Fruit fly (Drosophila melanogaster) whole organism, embryonic: ENCODE results near the gene Pgd.
A peak's percentile ranks its signal among the peaks of the same experiment; 100 is the strongest.

Experiments used
- ATbp ChIP-seq: fragments of 200-800 bp; sonication (Bioruptor generic); optimal IDR thresholded peaks from 2 replicates; lab custom pipeline; 2017; ENCODE audit warnings: missing biosample characterization, mild to moderate bottlenecking, missing genetic modification characterization, missing genetic modification reagents
- Antp ChIP-seq: fragments of 200-800 bp; sonication (Bioruptor generic); optimal IDR thresholded peaks from 3 replicates; lab custom pipeline; 2016; ENCODE audit warnings: missing biosample characterization, missing genetic modification characterization
- BtbVII ChIP-seq: fragments of 200-800 bp; sonication (Bioruptor generic); optimal IDR thresholded peaks from 3 replicates; lab custom pipeline; 2017; ENCODE audit warnings: missing biosample characterization, mild to moderate bottlenecking, missing genetic modification characterization
- CG10366 ChIP-seq: fragments of 200-800 bp; sonication (Bioruptor generic); IDR thresholded peaks from 2 replicates; pipeline ENCODE4 v1.3.6; 2022; ENCODE audit warnings: missing biosample characterization, missing genetic modification characterization
- CG10462 ChIP-seq: fragments of 200-800 bp; sonication (Bioruptor generic); optimal IDR thresholded peaks from 2 replicates; lab custom pipeline; 2016; ENCODE audit warnings: missing biosample characterization, missing genetic modification characterization
- CG13424 ChIP-seq: fragments of 200-800 bp; sonication (Bioruptor generic); optimal IDR thresholded peaks from 2 replicates; lab custom pipeline; 2019; ENCODE audit warnings: missing biosample characterization, mild to moderate bottlenecking, missing genetic modification characterization, moderate library complexity
- CG15601 ChIP-seq: fragments of 200-800 bp; sonication (Bioruptor generic); optimal IDR thresholded peaks from 3 replicates; lab custom pipeline; 2019; ENCODE audit warnings: missing biosample characterization, mild to moderate bottlenecking, missing genetic modification characterization, moderate library complexity
- CG1647 ChIP-seq: fragments of 200-800 bp; sonication (Bioruptor generic); optimal IDR thresholded peaks from 3 replicates; lab custom pipeline; 2016; ENCODE audit warnings: missing biosample characterization, missing genetic modification characterization
- CG17359 ChIP-seq: fragments of 200-800 bp; sonication (Bioruptor generic); optimal IDR thresholded peaks from 3 replicates; lab custom pipeline; 2018; ENCODE audit warnings: missing biosample characterization, mild to moderate bottlenecking, missing genetic modification characterization, moderate library complexity
- CG17802 ChIP-seq: fragments of 200-800 bp; sonication (Bioruptor generic); optimal IDR thresholded peaks from 2 replicates; lab custom pipeline; 2018; ENCODE audit warnings: missing biosample characterization, mild to moderate bottlenecking, missing genetic modification characterization, moderate library complexity
- CG3726 ChIP-seq: fragments of 200-800 bp; sonication (Bioruptor generic); IDR thresholded peaks from 3 replicates; pipeline ENCODE4, ENCODE4 v1.3.6; 2022; ENCODE audit warnings: missing biosample characterization, missing genetic modification characterization
- CG3995 ChIP-seq: fragments of 200-800 bp; sonication (Bioruptor generic); optimal IDR thresholded peaks from 3 replicates; lab custom pipeline; 2016; ENCODE audit warnings: missing biosample characterization, missing genetic modification characterization
- CG4617 ChIP-seq: fragments of 200-800 bp; sonication (Bioruptor generic); optimal IDR thresholded peaks from 3 replicates; lab custom pipeline; 2016; ENCODE audit warnings: missing biosample characterization, missing genetic modification characterization, borderline replicate concordance
- CG4854 ChIP-seq: fragments of 200-800 bp; sonication (Bioruptor generic); optimal IDR thresholded peaks from 2 replicates; lab custom pipeline; 2016; ENCODE audit warnings: missing biosample characterization, missing genetic modification characterization, inconsistent platforms
- CG5245 ChIP-seq: fragments of 200-800 bp; sonication (Bioruptor generic); optimal IDR thresholded peaks from 3 replicates; lab custom pipeline; 2016; ENCODE audit warnings: missing biosample characterization, missing genetic modification characterization
- CG7372 ChIP-seq: fragments of 200-800 bp; sonication (Bioruptor generic); IDR thresholded peaks from 2 replicates; pipeline ENCODE4 v1.3.6; 2022; ENCODE audit warnings: missing biosample characterization, missing genetic modification characterization
- CG8281 ChIP-seq: fragments of 200-800 bp; sonication (Bioruptor generic); optimal IDR thresholded peaks from 2 replicates; lab custom pipeline; 2018; ENCODE audit warnings: missing biosample characterization, mild to moderate bottlenecking, missing genetic modification characterization, moderate library complexity
- Hr39 ChIP-seq: fragments of >200 bp; optimal IDR thresholded peaks from 2 replicates; lab custom pipeline; 2017
- Hr51 ChIP-seq, 2 experiments: fragments of 200-800 bp; sonication (Bioruptor generic); optimal IDR thresholded peaks; 2 replicates in 1 of 2; 3 replicates in 1 of 2; lab custom pipeline; 2016 to 2018; ENCODE audit warnings: missing biosample characterization in 2 of 2, missing genetic modification characterization in 2 of 2, mild to moderate bottlenecking in 1 of 2, moderate library complexity in 1 of 2
- Lhr ChIP-seq: fragments of 200-800 bp; sonication (Bioruptor generic); optimal IDR thresholded peaks from 3 replicates; lab custom pipeline; 2017; ENCODE audit warnings: mild to moderate bottlenecking, missing biosample characterization, missing genetic modification reagents, missing genetic modification characterization
- MESR4 ChIP-seq: fragments of 200-800 bp; sonication (Bioruptor generic); optimal IDR thresholded peaks from 2 replicates; lab custom pipeline; 2018; ENCODE audit warnings: missing biosample characterization, mild to moderate bottlenecking, missing genetic modification characterization, moderate library complexity
- Myb ChIP-seq: fragments of 200-800 bp; sonication (Bioruptor generic); optimal IDR thresholded peaks from 2 replicates; lab custom pipeline; 2016; ENCODE audit warnings: missing biosample characterization, missing genetic modification characterization
- NC2α ChIP-seq: fragments of 200-800 bp; sonication (Bioruptor generic); optimal IDR thresholded peaks from 2 replicates; lab custom pipeline; 2016; ENCODE audit warnings: missing biosample characterization, missing genetic modification characterization
- TFAM ChIP-seq: fragments of 200-800 bp; sonication (Bioruptor generic); optimal IDR thresholded peaks from 2 replicates; lab custom pipeline; 2017; ENCODE audit warnings: missing biosample characterization, missing genetic modification characterization, inconsistent platforms
- br ChIP-seq: fragments of >200 bp; optimal IDR thresholded peaks from 2 replicates; lab custom pipeline; 2017
- bsh ChIP-seq, 2 experiments: fragments of 200-800 bp; sonication (Bioruptor generic); optimal IDR thresholded peaks; 2 replicates each; lab custom pipeline; 2017 to 2018; ENCODE audit warnings: mild to moderate bottlenecking in 2 of 2, missing biosample characterization in 2 of 2, missing genetic modification characterization in 2 of 2, moderate library complexity in 1 of 2
- btn ChIP-seq: fragments of 200-800 bp; sonication (Bioruptor generic); optimal IDR thresholded peaks from 2 replicates; lab custom pipeline; 2016; ENCODE audit warnings: missing biosample characterization, missing genetic modification characterization
- dm ChIP-seq: fragments of 200-800 bp; sonication (Bioruptor generic); optimal IDR thresholded peaks from 3 replicates; lab custom pipeline; 2016; ENCODE audit warnings: missing biosample characterization, missing genetic modification characterization
- emc ChIP-seq: fragments of 200-800 bp; sonication (Bioruptor generic); optimal IDR thresholded peaks from 2 replicates; lab custom pipeline; 2016; ENCODE audit warnings: missing biosample characterization, missing genetic modification characterization
- en ChIP-seq: fragments of 200-800 bp; sonication (Bioruptor generic); optimal IDR thresholded peaks from 2 replicates; lab custom pipeline; 2016; ENCODE audit warnings: missing biosample characterization, missing genetic modification characterization
- esg ChIP-seq: fragments of 200-800 bp; sonication (Bioruptor generic); conservative IDR thresholded peaks from 2 replicates; pipeline ENCODE4 v1.3.6; 2022; ENCODE audit warnings: missing biosample characterization, missing genetic modification characterization
- gce ChIP-seq: fragments of 200-800 bp; sonication (Bioruptor generic); IDR thresholded peaks from 3 replicates; pipeline ENCODE4 v1.3.6; 2022; ENCODE audit warnings: missing biosample characterization, missing genetic modification characterization
- gcm ChIP-seq: fragments of 200-800 bp; sonication (Bioruptor generic); optimal IDR thresholded peaks from 2 replicates; lab custom pipeline; 2019; ENCODE audit warnings: missing biosample characterization, mild to moderate bottlenecking, missing genetic modification characterization, moderate library complexity
- her ChIP-seq: fragments of 200-800 bp; sonication (Bioruptor generic); optimal IDR thresholded peaks from 2 replicates; lab custom pipeline; 2016; ENCODE audit warnings: missing biosample characterization, missing genetic modification characterization
- ind ChIP-seq: fragments of 200-800 bp; sonication (Bioruptor generic); optimal IDR thresholded peaks from 3 replicates; lab custom pipeline; 2016; ENCODE audit warnings: missing biosample characterization, missing genetic modification characterization
- insv ChIP-seq, 2 experiments: fragments of 200-800 bp; sonication (Bioruptor generic); optimal IDR thresholded peaks; 3 replicates each; lab custom pipeline; 2016 to 2018; ENCODE audit warnings: missing biosample characterization in 2 of 2, missing genetic modification characterization in 2 of 2
- jumu ChIP-seq: fragments of 200-800 bp; sonication (Bioruptor generic); optimal IDR thresholded peaks from 3 replicates; lab custom pipeline; 2016; ENCODE audit warnings: missing biosample characterization, missing genetic modification characterization
- kni ChIP-seq: fragments of 200-800 bp; sonication (Bioruptor generic); optimal IDR thresholded peaks from 3 replicates; lab custom pipeline; 2017; ENCODE audit warnings: mild to moderate bottlenecking, missing biosample characterization, missing genetic modification reagents, missing genetic modification characterization
- lmd ChIP-seq: fragments of 200-800 bp; sonication (Bioruptor generic); IDR thresholded peaks from 2 replicates; pipeline ENCODE4 v1.3.6; 2022; ENCODE audit warnings: missing biosample characterization, missing genetic modification characterization
- lov ChIP-seq, 2 experiments: fragments of 200-800 bp in 1 of 2; fragments of >200 bp in 1 of 2; sonication (Bioruptor generic) in 1 of 2; IDR thresholded peaks in 1 of 2; optimal IDR thresholded peaks in 1 of 2; 2 replicates in 1 of 2; 3 replicates in 1 of 2; pipeline versions ENCODE4 v1.3.6 to Lab custom; 2017 to 2022; ENCODE audit warnings: missing biosample characterization in 1 of 2, missing genetic modification characterization in 1 of 2
- mam ChIP-seq: fragments of 200-800 bp; sonication (Bioruptor generic); optimal IDR thresholded peaks from 3 replicates; lab custom pipeline; 2016; ENCODE audit warnings: missing biosample characterization, missing genetic modification characterization
- nerfin-2 ChIP-seq: fragments of 200-800 bp; sonication (Bioruptor generic); IDR thresholded peaks from 2 replicates; pipeline ENCODE4 v1.3.6; 2022; ENCODE audit warnings: missing biosample characterization, missing genetic modification characterization; ENCODE audit not compliant: partially characterized antibody
- otp ChIP-seq: fragments of 200-800 bp; sonication (Bioruptor generic); IDR thresholded peaks from 3 replicates; pipeline ENCODE4, ENCODE4 v1.3.6; 2022; ENCODE audit warnings: missing biosample characterization, missing genetic modification characterization
- sens ChIP-seq: fragments of 200-800 bp; sonication (Bioruptor generic); peaks from one replicate; lab custom pipeline; 2016; ENCODE audit warnings: missing biosample characterization, missing genetic modification characterization
- sqz ChIP-seq: fragments of 200-800 bp; sonication (Bioruptor generic); optimal IDR thresholded peaks from 3 replicates; lab custom pipeline; 2018; ENCODE audit warnings: missing biosample characterization, mild to moderate bottlenecking, missing genetic modification characterization
- tna ChIP-seq: fragments of 200-800 bp; sonication (Bioruptor generic); IDR thresholded peaks from 2 replicates; pipeline ENCODE4 v1.3.6; 2022; ENCODE audit warnings: missing biosample characterization, missing genetic modification characterization; ENCODE audit not compliant: partially characterized antibody
- trem ChIP-seq: fragments of 200-800 bp; optimal IDR thresholded peaks from 3 replicates; lab custom pipeline; 2019; ENCODE audit warnings: missing biosample characterization, mild to moderate bottlenecking, missing genetic modification characterization, moderate library complexity

Pgd gene

dm6 chrX:2186555-2186954, 41.6 kb downstream of the Pgd start, which contains the start of gene CG17777:
TSS of gene CG17777 (plus strand) at chrX:2186855.
- peak; percentile 59 for TF ChIP-seq CG8281
- no peak for TF ChIP-seq nerfin-2 (GFP tag; lab: Robert Waterston, UW)
- no peak for TF ChIP-seq CG15601 (tag; lab: Kevin White, UChicago)
- no peak for TF ChIP-seq en (GFP tag; lab: Kevin White, UChicago)
- no peak for TF ChIP-seq gce
- TF ChIP-seq TFAM (GFP tag; lab: Kevin White, UChicago): no peak
- TF ChIP-seq BtbVII (GFP tag; lab: Kevin White, UChicago): no peak
- TF ChIP-seq NC2α (GFP tag; lab: Kevin White, UChicago): no peak

DNA sequence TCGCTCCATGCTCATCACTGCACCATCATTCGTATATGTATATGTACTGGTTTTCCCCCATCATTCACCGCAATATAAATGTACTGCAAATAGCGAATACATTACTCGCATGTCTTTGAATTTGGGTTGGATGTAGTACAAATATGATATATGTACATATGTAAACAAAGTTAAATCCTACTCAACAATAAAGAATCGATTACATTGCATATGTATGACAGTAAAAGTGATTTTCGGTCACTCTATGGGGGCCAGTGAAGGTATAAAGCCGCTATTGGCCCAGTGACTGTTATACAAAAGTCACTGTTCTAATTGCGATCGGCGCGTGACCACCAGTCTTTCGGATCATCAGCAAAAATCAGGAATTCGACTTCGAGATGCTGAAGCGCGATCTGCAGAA, 42.6 kb downstream of the Pgd start, which contains the start of gene CG3457:
TSS of gene CG3457 (plus strand) at position 301 of the 400 bp plus-strand sequence.
- TF ChIP-seq br (no peak), gcm (GFP tag; lab: Kevin White, UChicago) (no peak), Hr51 (GFP tag; optimal IDR thresholded peaks at IDR 0.05; lab: Kevin White, UChicago) (no peak), CG3995 (GFP tag; lab: Kevin White, UChicago) (peak; percentile 89), CG5245 (no peak), CG13424 (tag; lab: Kevin White, UChicago) (no peak), ind (GFP tag; lab: Kevin White, UChicago) (no peak)

DNA sequence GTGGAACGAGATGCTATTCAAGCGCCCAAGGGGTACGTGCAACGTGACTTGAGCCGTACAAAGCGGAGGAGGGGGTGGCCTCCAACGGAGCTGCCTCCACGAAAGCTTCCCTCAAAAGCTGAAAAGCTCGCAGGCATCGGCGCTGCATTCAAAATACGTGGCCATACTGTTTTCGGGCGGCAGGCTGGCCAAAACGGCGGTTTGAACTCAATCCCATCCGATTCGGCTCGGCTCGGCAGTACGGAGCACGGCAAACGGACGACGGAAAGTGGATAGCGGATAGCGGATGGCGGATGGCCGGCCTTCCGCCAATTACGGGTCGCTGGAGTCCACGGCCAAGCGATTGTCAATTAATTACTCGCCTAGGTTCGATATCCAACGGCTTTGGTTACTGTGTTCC, 44.0 kb downstream of the Pgd start, which contains the start of gene Mct1:
TSS of gene Mct1 (plus strand) at position 301 of the 400 bp plus-strand sequence.
- TF ChIP-seq sqz (GFP tag; lab: Kevin White, UChicago) (no peak), her (GFP tag; lab: Kevin White, UChicago) (no peak), CG17802 (tag; lab: Kevin White, UChicago) (no peak), CG3726 (GFP tag; lab: Robert Waterston, UW) (no peak), Lhr (GFP tag; lab: Kevin White, UChicago) (no peak), CG4617 (GFP tag; lab: Kevin White, UChicago) (no peak), MESR4 (GFP tag; lab: Kevin White, UChicago) (no peak), jumu (GFP tag; lab: Kevin White, UChicago) (no peak), CG4854 (GFP tag; lab: Kevin White, UChicago) (no peak), emc (no peak), CG3995 (GFP tag; lab: Kevin White, UChicago) (no peak), Antp (no peak), CG10366 (GFP tag; lab: Robert Waterston, UW) (no peak), mam (GFP tag; lab: Kevin White, UChicago) (no peak), Hr39 (lab: Kevin White, UChicago) (no peak), btn (no peak), esg (GFP tag; lab: Robert Waterston, UW) (no peak), Myb (GFP tag; lab: Kevin White, UChicago) (no peak), tna (no peak)
- TF ChIP-seq, all 482 proteins: peak for 0

DNA sequence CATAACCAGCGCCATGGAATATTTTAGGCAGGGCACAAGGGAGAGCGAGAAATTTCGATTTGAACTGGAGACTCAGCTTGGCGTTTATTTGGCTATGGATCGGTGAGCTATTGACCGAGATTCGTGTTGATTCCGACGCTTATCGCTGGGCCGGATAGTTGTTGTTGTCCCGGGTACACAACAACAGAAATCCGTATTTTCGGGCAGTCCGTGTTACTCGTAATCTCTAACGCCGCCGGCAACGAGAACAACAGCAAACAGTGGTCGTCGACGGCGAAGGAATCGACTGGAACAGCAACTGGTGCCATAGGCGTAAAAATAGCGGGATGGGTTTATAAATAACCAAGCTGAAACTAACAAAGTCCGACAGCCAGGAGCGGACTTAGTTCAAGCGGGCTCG, 47.0 kb downstream of the Pgd start:
- TF ChIP-seq lov (optimal IDR thresholded peaks at IDR 0.05; lab: Kevin White, UChicago): no peak
- no peak for TF ChIP-seq lov (GFP tag; IDR thresholded peaks at IDR 0.05; lab: Robert Waterston, UW)
- TF ChIP-seq insv (GFP tag; optimal IDR thresholded peaks at IDR 0.05; lab: Kevin White, UChicago): no peak
- TF ChIP-seq ATbp (GFP tag; lab: Kevin White, UChicago): peak; percentile 59
- no peak for TF ChIP-seq CG10462 (GFP tag; lab: Kevin White, UChicago)
- no peak for TF ChIP-seq dm
- TF ChIP-seq mam (GFP tag; lab: Kevin White, UChicago): no peak
- no peak for TF ChIP-seq CG1647 (GFP tag; lab: Kevin White, UChicago)
- TF ChIP-seq kni (GFP tag; lab: Kevin White, UChicago): peak; percentile 20
- no peak for TF ChIP-seq trem (tag; lab: Kevin White, UChicago)
- no peak for TF ChIP-seq lmd (GFP tag; lab: Robert Waterston, UW)
- no peak for TF ChIP-seq CG7372 (GFP tag; lab: Robert Waterston, UW)
- peak; percentile 5 for TF ChIP-seq sens (GFP tag; lab: Kevin White, UChicago)
- 0 out of 3 replicates have a peak, but pooled peaks have one; percentile 31 for TF ChIP-seq otp
- peak; percentile 9 for TF ChIP-seq CG17359
- TF ChIP-seq bsh (GFP tag; optimal IDR thresholded peaks at IDR 0.05; lab: Kevin White, UChicago): peak in 1 of 2 experiments; percentile 20
- TF ChIP-seq MESR4 (GFP tag; lab: Kevin White, UChicago): no peak
